Fruit fly (Drosophila melanogaster): ENCODE results near the gene Rbfox1.

DNA sequence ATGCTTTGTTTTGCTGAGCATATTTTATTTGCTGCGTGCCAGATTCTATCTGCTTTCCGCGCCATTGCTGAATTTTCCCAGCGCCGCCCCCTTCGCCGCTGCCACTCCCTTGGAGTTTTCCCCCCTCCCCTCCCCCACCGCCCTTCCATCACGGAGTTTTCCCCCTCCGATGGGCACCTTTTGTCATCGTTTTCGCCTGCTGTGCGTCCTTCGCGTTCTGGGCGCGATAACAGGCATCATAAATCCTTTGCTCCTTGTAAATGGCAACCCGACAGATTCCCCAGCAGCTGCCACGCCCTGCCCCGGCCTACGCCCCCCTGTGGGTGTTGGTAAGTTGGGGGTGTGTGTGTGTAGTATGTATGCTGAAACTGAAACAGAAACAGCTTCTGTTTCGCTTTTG is 32.2 kb downstream of the Rbfox1 start:
- TF ChIP-seq CG15710 (tag; optimal IDR thresholded peaks at IDR 0.05) = no peak
- TF ChIP-seq CG8159 (tag; optimal IDR thresholded peaks at IDR 0.05) = no peak
- no peak for TF ChIP-seq Pif1B (GFP tag; optimal IDR thresholded peaks at IDR 0.05)
- no peak for TF ChIP-seq gl (tag; optimal IDR thresholded peaks at IDR 0.05)
- TF ChIP-seq CG9948 (tag; optimal IDR thresholded peaks at IDR 0.05) = no peak
- TF ChIP-seq CG10348 (GFP tag; IDR thresholded peaks at IDR 0.05) = no peak
- TF ChIP-seq D1 (tag; optimal IDR thresholded peaks at IDR 0.05) = no peak

Measured in whole organism, pupa.